Fruit fly (Drosophila melanogaster) whole organism, embryonic: Measurements from ENCODE around the gene CG14244.

Experiments
- CG12659 ChIP-seq: fragments of 200-800 bp; sonication (Bioruptor generic); optimal IDR thresholded peaks from 3 replicates; lab custom pipeline; 2017; ENCODE audit warnings: mild to moderate bottlenecking, missing biosample characterization, missing genetic modification reagents, missing genetic modification characterization
- CG6175 ChIP-seq: fragments of 200-800 bp; sonication (Bioruptor generic); IDR thresholded peaks from 3 replicates; pipeline ENCODE4 v1.3.6; 2022; ENCODE audit warnings: missing biosample characterization, missing genetic modification characterization
- Hr39 ChIP-seq: fragments of >200 bp; optimal IDR thresholded peaks from 2 replicates; lab custom pipeline; 2017
- chif ChIP-seq, 2 experiments: fragments of 200-800 bp; sonication (Bioruptor generic); optimal IDR thresholded peaks; 3 replicates each; lab custom pipeline; 2016; ENCODE audit warnings: missing biosample characterization in 2 of 2, missing genetic modification characterization in 2 of 2
- exex ChIP-seq: fragments of 200-800 bp; sonication (Bioruptor generic); optimal IDR thresholded peaks from 4 replicates; lab custom pipeline; 2018; ENCODE audit warnings: missing biosample characterization, mild to moderate bottlenecking, missing genetic modification characterization, moderate library complexity
- grn ChIP-seq: fragments of 200-800 bp; sonication (Bioruptor generic); optimal IDR thresholded peaks from 3 replicates; lab custom pipeline; 2017; ENCODE audit warnings: missing biosample characterization, missing genetic modification characterization

The CG14244 gene

DNA sequence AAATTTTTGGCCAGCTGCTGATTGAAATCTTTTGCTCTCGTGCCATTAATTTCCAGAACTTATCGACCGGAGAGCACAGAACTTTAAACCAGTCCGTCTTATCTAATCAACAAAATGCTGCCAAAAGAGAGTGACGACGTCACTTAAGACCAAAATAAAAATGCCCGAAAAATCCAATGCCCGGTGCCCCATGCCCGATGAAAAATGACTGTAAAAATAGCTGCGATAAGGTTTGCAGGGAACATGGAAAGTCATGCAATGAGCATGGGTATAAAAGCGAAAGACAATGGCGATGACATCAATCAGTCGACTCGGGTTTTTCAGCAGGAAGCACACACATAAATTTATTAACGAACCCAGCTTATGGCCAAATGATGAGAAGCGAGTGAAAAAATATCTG lies 11.4 kb downstream of the CG14244 start, which contains the start of gene CG14247:
CG14247 (plus strand) TSS at position 301 of the 400 bp plus-strand sequence.
- TF ChIP-seq CG12659: no peak
- TF ChIP-seq grn (GFP tag; lab: Kevin White, UChicago): peak; percentile 47
- no peak for TF ChIP-seq CG6175 (GFP tag; lab: Robert Waterston, UW)
- TF ChIP-seq exex (tag; lab: Kevin White, UChicago): peak; percentile 22

DNA sequence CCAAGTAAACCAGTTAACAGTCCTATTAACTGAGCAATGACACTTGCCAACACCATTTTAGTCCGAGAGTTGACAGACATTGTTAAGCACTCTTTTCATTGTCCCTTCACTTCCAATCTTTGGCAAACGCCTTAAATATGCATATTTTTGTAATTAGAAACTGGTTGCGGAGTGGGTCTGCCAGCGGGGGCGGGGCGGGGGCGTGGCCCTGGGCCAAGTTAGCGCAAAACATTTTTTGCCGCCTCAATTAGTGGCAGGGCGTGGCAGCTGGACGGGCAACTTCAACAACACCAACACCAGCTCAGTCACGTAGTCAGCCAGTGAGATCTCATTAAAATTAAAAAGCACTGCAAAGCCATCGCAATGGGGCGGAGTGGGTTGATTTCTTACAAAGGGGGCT lies 35.8 kb downstream of the CG14244 start:
- TF ChIP-seq Hr39 (lab: Kevin White, UChicago): peak; percentile 57
- no peak for TF ChIP-seq chif (GFP tag; optimal IDR thresholded peaks at IDR 0.05; lab: Kevin White, UChicago)
